Worm (Caenorhabditis elegans) whole organism, mixed stage, embryonic: Measurements from ENCODE around the gene mks-1.

Source experiments
- M03D4.4 ChIP-seq: sonication (generic microtip); optimal IDR thresholded peaks from 2 replicates; lab custom pipeline; 2017; ENCODE audit warnings: mild to moderate bottlenecking, missing genetic modification characterization, missing compliant biosample characterization
- blmp-1 ChIP-seq: fragments of 150-350 bp; optimal IDR thresholded peaks from 2 replicates; lab custom pipeline; 2014; ENCODE audit warnings: missing biosample characterization, missing genetic modification characterization
- elt-1 ChIP-seq: sonication (generic microtip); optimal IDR thresholded peaks from 2 replicates; lab custom pipeline; 2017; ENCODE audit warnings: missing genetic modification characterization, mild to moderate bottlenecking, missing compliant biosample characterization, antibody characterized with exemption, moderate library complexity, borderline replicate concordance; ENCODE audit not compliant: insufficient read depth
- elt-3 ChIP-seq: fragments of 150-350 bp; optimal IDR thresholded peaks from 2 replicates; lab custom pipeline; 2014; ENCODE audit warnings: missing biosample characterization, missing genetic modification characterization
- lin-13 ChIP-seq: fragments of 150-350 bp; optimal IDR thresholded peaks from 2 replicates; lab custom pipeline; 2014; ENCODE audit warnings: missing biosample characterization, missing genetic modification characterization
- mep-1 ChIP-seq: fragments of 150-350 bp; optimal IDR thresholded peaks from 2 replicates; lab custom pipeline; 2017; ENCODE audit warnings: missing biosample characterization, missing genetic modification reagents, missing genetic modification characterization, inconsistent platforms
- nhr-237 ChIP-seq: fragments of 150-350 bp; optimal IDR thresholded peaks from 2 replicates; lab custom pipeline; 2014; ENCODE audit warnings: missing biosample characterization, missing genetic modification characterization
- nhr-76 ChIP-seq: sonication (generic microtip); optimal IDR thresholded peaks from 2 replicates; lab custom pipeline; 2017; ENCODE audit warnings: missing biosample characterization, missing genetic modification characterization
- snpc-4 ChIP-seq: fragments of 150-350 bp; optimal IDR thresholded peaks from 2 replicates; lab custom pipeline; 2014; ENCODE audit warnings: missing biosample characterization, missing genetic modification characterization
- tbx-8 ChIP-seq: fragments of 200-800 bp; sonication (Bioruptor generic); optimal IDR thresholded peaks from 2 replicates; lab custom pipeline; 2018; ENCODE audit warnings: mild to moderate bottlenecking, missing genetic modification characterization, moderate library complexity, missing compliant biosample characterization
- unc-62 ChIP-seq: fragments of 150-350 bp; optimal IDR thresholded peaks from 2 replicates; lab custom pipeline; 2014; ENCODE audit warnings: missing biosample characterization, missing genetic modification reagents, missing genetic modification characterization
- ztf-11 ChIP-seq: fragments of 150-350 bp; optimal IDR thresholded peaks from 2 replicates; lab custom pipeline; 2014; ENCODE audit warnings: missing biosample characterization, missing genetic modification characterization

- no peak for TF ChIP-seq unc-62
- no peak for TF ChIP-seq elt-3 (tag; lab: Kevin White, UChicago)
- TF ChIP-seq blmp-1 (tag; lab: Kevin White, UChicago): peak; percentile 60
- no peak for TF ChIP-seq elt-1
- no peak for TF ChIP-seq mep-1 (tag; lab: Kevin White, UChicago)
- TF ChIP-seq lin-13 (tag; lab: Kevin White, UChicago): no peak
- no peak for TF ChIP-seq ztf-11 (tag; lab: Kevin White, UChicago)
- no peak for TF ChIP-seq nhr-237
- TF ChIP-seq nhr-76 (tag; lab: Kevin White, UChicago): no peak
- no peak for TF ChIP-seq tbx-8 (GFP tag; lab: Kevin White, UChicago)
- TF ChIP-seq M03D4.4 (tag; lab: Kevin White, UChicago): no peak
- TF ChIP-seq snpc-4 (tag; lab: Kevin White, UChicago): no peak
Measured at ce11 chrIII:3160490-3160889, 25.6 kb upstream of the mks-1 start.
